Worm (Caenorhabditis elegans) whole organism, young adult: ENCODE results near the gene C05C10.3.

Experiments
- hsf-1 ChIP-seq: fragments of 200-800 bp; sonication (Bioruptor generic); IDR thresholded peaks from 2 replicates; pipeline ENCODE4 v1.3.6; 2022; ENCODE audit warnings: missing genetic modification reagents, missing genetic modification characterization, missing compliant biosample characterization
- pha-4 ChIP-seq: fragments of 150-350 bp; sonication (generic microtip); optimal IDR thresholded peaks from 2 replicates; lab custom pipeline; 2014; ENCODE audit warnings: missing biosample characterization, missing genetic modification reagents, missing genetic modification characterization
- repo-1 ChIP-seq: sonication (generic microtip); optimal IDR thresholded peaks from 2 replicates; lab custom pipeline; 2017; ENCODE audit warnings: mild to moderate bottlenecking, missing genetic modification characterization, missing compliant biosample characterization

DNA sequence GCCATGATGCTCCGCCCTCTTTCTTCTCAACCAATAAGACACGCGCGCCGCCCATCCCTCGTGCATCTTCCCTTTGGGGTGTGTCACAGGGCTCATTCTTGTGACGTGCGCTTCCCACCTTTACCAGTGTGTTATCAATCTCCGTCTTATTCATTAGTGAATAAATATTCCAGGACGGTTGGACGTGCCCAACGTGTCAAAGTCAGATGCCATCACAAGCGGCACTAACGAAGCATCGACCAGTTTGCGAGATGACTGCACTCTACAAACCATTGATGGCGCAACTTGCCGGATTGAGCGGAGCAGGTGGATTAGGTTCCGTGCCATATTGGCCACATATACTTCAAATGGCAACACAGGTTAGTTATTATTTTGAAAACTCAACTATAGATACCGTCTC, 23.4 kb upstream of the C05C10.3 start:
- TF ChIP-seq pha-4 (tag; lab: Kevin White, UChicago) (no peak), hsf-1 (GFP tag; lab: Robert Waterston, UW) (no peak), repo-1 (tag; lab: Kevin White, UChicago) (no peak)
